Fruit fly (Drosophila melanogaster) Kc167 (cell line): ENCODE results near the gene eIF3e.

Experiments
- Myc ChIP-seq: fragments of >200 bp; optimal IDR thresholded peaks from 2 replicates; lab custom pipeline; 2017; ENCODE audit warnings: missing external identifiers
- Sin3A ChIP-seq: fragments of >200 bp; optimal IDR thresholded peaks from 2 replicates; lab custom pipeline; 2018; ENCODE audit warnings: missing external identifiers
- h ChIP-seq: fragments of >200 bp; optimal IDR thresholded peaks from 3 replicates; lab custom pipeline; 2018; ENCODE audit warnings: missing external identifiers
- insv ChIP-seq: fragments of >200 bp; optimal IDR thresholded peaks from 3 replicates; lab custom pipeline; 2018; ENCODE audit warnings: missing external identifiers
- psq ChIP-seq: fragments of >200 bp; optimal IDR thresholded peaks from 2 replicates; lab custom pipeline; 2017; ENCODE audit warnings: missing external identifiers
- ttk ChIP-seq: sonication (Bioruptor generic); optimal IDR thresholded peaks from 2 replicates; lab custom pipeline; 2017; ENCODE audit warnings: missing external identifiers

eIF3e gene

DNA sequence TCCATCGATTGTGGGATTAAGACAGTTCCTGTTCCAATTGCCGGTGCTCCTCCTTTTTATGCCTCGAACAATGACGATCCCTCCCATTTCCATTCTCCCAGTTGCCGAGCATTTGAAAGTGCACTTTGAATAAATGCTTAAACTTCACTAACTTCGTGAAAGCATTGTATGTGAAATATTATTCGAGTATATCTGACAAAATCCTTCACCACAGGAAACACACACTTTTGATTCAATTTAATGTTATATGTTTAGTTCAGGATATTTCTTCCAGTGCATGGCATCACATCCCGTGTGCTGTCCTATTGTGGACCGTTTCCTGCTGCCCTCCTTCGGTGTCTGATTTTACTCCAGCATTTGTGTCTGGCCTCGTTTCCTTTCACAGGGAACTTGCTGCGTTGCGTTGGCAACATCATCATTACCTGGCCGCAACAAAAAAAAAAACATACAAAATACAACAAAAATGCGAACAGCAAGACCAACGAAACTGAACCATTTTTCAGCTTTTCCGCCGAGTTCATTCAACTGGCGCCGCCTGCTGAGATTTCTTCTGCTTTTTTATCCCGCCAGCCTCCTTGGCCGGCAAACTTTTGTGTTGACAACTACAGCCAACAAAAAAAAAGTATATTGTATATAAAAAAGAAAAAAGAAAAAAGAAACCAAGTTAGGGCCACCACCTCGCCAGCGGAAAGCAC, 34.2 kb downstream of the eIF3e start:
- TF ChIP-seq h (lab: Kevin White, UChicago) (no peak), insv (lab: Kevin White, UChicago) (no peak), psq (lab: Kevin White, UChicago) (no peak), ttk (lab: Kevin White, UChicago) (no peak), Myc (no peak), Sin3A (no peak)

dm6 chr3L:16751487-16752054, 35.2 kb downstream of the eIF3e start:
- TF ChIP-seq Myc (no peak), h (lab: Kevin White, UChicago) (no peak), psq (lab: Kevin White, UChicago) (no peak), Sin3A (no peak), insv (lab: Kevin White, UChicago) (no peak), ttk (lab: Kevin White, UChicago) (no peak)

DNA sequence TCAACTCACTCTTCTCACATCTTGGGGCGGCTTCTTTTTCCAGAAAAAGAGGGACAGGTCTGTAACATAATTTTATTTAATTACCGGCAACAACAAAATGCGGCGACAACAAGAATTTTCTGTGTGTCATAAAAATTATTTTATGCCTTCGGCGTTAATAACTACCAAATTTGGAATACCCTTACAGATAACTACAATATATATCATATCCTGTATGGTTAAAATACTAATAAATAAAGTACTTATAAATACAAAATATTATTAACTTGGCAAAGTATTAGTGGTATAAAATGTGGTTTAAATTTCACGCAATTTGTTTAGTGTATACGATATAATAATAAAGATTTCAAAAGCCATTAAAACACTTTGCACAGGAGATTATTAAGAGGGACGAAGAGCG, 36.0 kb downstream of the eIF3e start:
- TF ChIP-seq insv (lab: Kevin White, UChicago) (no peak), psq (lab: Kevin White, UChicago) (no peak), h (lab: Kevin White, UChicago) (no peak), ttk (lab: Kevin White, UChicago) (no peak), Myc (no peak), Sin3A (no peak)

- TF ChIP-seq psq (lab: Kevin White, UChicago) = no peak
- TF ChIP-seq h (lab: Kevin White, UChicago) = no peak
- no peak for TF ChIP-seq ttk (lab: Kevin White, UChicago)
- no peak for TF ChIP-seq Myc
- no peak for TF ChIP-seq Sin3A
- TF ChIP-seq insv (lab: Kevin White, UChicago) = no peak
Observed at dm6 chr3L:16749726-16750125, 37.0 kb downstream of the eIF3e start.

dm6 chr3L:16748343-16748742, 38.4 kb downstream of the eIF3e start:
- TF ChIP-seq Sin3A (no peak), h (lab: Kevin White, UChicago) (no peak), insv (lab: Kevin White, UChicago) (no peak), psq (lab: Kevin White, UChicago) (no peak), ttk (lab: Kevin White, UChicago) (no peak), Myc (no peak)

- TF ChIP-seq psq (lab: Kevin White, UChicago) (no peak), insv (lab: Kevin White, UChicago) (no peak), ttk (lab: Kevin White, UChicago) (no peak), Sin3A (no peak), h (lab: Kevin White, UChicago) (no peak), Myc (no peak)
Observed at dm6 chr3L:16746586-16747383, 40.0 kb downstream of the eIF3e start.

DNA sequence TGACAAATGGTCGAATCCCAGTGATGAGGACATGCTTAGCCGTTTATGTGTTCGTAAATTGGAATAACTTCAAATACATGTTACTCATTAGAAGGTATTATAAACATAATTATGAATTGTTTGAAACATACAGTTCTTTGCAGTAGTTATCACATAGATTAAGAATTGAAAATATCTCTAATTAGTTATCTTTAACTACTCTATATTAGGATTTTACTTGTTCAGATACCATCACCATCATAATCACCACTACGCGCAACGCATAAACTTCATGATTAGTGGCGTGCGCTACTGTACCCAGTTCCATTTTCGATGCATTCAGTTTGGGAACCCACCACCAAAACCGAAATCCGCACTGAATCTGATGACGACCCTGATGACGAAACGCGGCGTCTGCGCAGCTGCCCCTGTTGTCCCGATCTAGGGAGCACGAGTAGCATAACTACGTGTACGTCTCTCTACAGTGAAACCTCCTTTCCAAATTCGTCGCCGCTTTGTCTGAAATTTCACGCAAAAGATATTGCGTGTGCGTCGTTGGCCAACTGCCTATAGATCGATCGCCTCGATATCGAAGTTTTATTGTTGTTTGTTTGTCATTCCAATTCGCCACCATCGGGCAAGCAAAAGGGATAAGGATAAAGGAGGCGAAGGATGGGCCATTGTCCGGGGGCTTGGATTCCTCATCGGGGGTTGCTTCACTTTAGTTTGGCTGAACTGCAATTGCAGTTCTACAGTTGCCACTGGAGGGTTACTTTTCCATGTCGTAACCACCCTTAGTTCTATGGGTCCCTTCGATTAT, 42.6 kb downstream of the eIF3e start:
- TF ChIP-seq Sin3A = no peak
- TF ChIP-seq Myc = no peak
- no peak for TF ChIP-seq insv (lab: Kevin White, UChicago)
- TF ChIP-seq ttk (lab: Kevin White, UChicago) = no peak
- no peak for TF ChIP-seq psq (lab: Kevin White, UChicago)
- TF ChIP-seq h (lab: Kevin White, UChicago) = no peak

dm6 chr3L:16741660-16742059, 45.1 kb downstream of the eIF3e start:
- no peak for TF ChIP-seq insv (lab: Kevin White, UChicago)
- no peak for TF ChIP-seq psq (lab: Kevin White, UChicago)
- no peak for TF ChIP-seq Myc
- no peak for TF ChIP-seq ttk (lab: Kevin White, UChicago)
- TF ChIP-seq h (lab: Kevin White, UChicago) = no peak
- no peak for TF ChIP-seq Sin3A
